Worm (Caenorhabditis elegans) whole organism, late embryonic: Measurements from ENCODE around the gene pqn-75.

Experiments used
- K09A11.1 ChIP-seq: sonication (generic microtip); optimal IDR thresholded peaks from 2 replicates; lab custom pipeline; 2017; ENCODE audit warnings: antibody characterized with exemption, mild to moderate bottlenecking, missing genetic modification characterization, missing compliant biosample characterization; ENCODE audit not compliant: insufficient read depth
- ahr-1 ChIP-seq: sonication (generic microtip); optimal IDR thresholded peaks from 2 replicates; lab custom pipeline; 2016; ENCODE audit warnings: missing genetic modification characterization, missing compliant biosample characterization
- ceh-14 ChIP-seq: sonication (generic microtip); optimal IDR thresholded peaks from 2 replicates; lab custom pipeline; 2016; ENCODE audit warnings: missing genotype, missing genetic modification characterization, missing compliant biosample characterization
- ceh-18 ChIP-seq: sonication (generic microtip); optimal IDR thresholded peaks from 2 replicates; lab custom pipeline; 2016; ENCODE audit warnings: missing genetic modification characterization, missing compliant biosample characterization
- ceh-24 ChIP-seq: sonication (generic microtip); optimal IDR thresholded peaks from 2 replicates; lab custom pipeline; 2016; ENCODE audit warnings: mild to moderate bottlenecking, missing genetic modification characterization, missing compliant biosample characterization
- ceh-31 ChIP-seq: sonication (generic microtip); optimal IDR thresholded peaks from 2 replicates; lab custom pipeline; 2016; ENCODE audit warnings: missing genetic modification characterization, missing compliant biosample characterization
- ceh-34 ChIP-seq: sonication (generic microtip); optimal IDR thresholded peaks from 2 replicates; lab custom pipeline; 2016; ENCODE audit warnings: mild to moderate bottlenecking, missing genetic modification characterization, missing compliant biosample characterization
- ceh-45 ChIP-seq: fragments of 200-800 bp; sonication (Bioruptor generic); IDR thresholded peaks from 2 replicates; pipeline ENCODE4 v1.3.6; 2022; ENCODE audit warnings: missing genetic modification reagents, missing genetic modification characterization, missing compliant biosample characterization
- ceh-6 ChIP-seq: fragments of 200-800 bp; sonication (Bioruptor generic); optimal IDR thresholded peaks from 2 replicates; lab custom pipeline; 2018; ENCODE audit warnings: mild to moderate bottlenecking, missing genetic modification characterization, missing compliant biosample characterization
- ceh-9 ChIP-seq: sonication (generic microtip); optimal IDR thresholded peaks from 2 replicates; lab custom pipeline; 2016; ENCODE audit warnings: mild to moderate bottlenecking, missing genetic modification characterization, inconsistent platforms, missing compliant biosample characterization
- che-1 ChIP-seq: sonication (generic microtip); optimal IDR thresholded peaks from 2 replicates; lab custom pipeline; 2016; ENCODE audit warnings: mild to moderate bottlenecking, missing genetic modification characterization, missing compliant biosample characterization
- elt-2 ChIP-seq: sonication (generic microtip); optimal IDR thresholded peaks from 2 replicates; lab custom pipeline; 2016; ENCODE audit warnings: missing genetic modification reagents, missing genetic modification characterization, missing compliant biosample characterization
- ets-4 ChIP-seq: sonication (generic microtip); optimal IDR thresholded peaks from 2 replicates; lab custom pipeline; 2016; ENCODE audit warnings: missing genetic modification characterization, missing compliant biosample characterization
- eyg-1 ChIP-seq: sonication (generic microtip); optimal IDR thresholded peaks from 2 replicates; lab custom pipeline; 2016; ENCODE audit warnings: missing genotype, missing genetic modification characterization, missing compliant biosample characterization
- fkh-6 ChIP-seq: sonication (generic microtip); optimal IDR thresholded peaks from 2 replicates; lab custom pipeline; 2016; ENCODE audit warnings: missing genetic modification characterization, missing compliant biosample characterization
- hlh-13 ChIP-seq: fragments of 200-800 bp; sonication (Bioruptor generic); optimal IDR thresholded peaks from 2 replicates; lab custom pipeline; 2018; ENCODE audit warnings: mild to moderate bottlenecking, missing genetic modification characterization, missing compliant biosample characterization
- hlh-8 ChIP-seq: sonication (generic microtip); optimal IDR thresholded peaks from 2 replicates; lab custom pipeline; 2016; ENCODE audit warnings: missing genotype, missing genetic modification characterization, missing compliant biosample characterization
- lim-6 ChIP-seq: sonication (generic microtip); optimal IDR thresholded peaks from 2 replicates; lab custom pipeline; 2016; ENCODE audit warnings: missing genetic modification characterization, missing compliant biosample characterization
- lin-11 ChIP-seq: fragments of 200-800 bp; sonication (Bioruptor generic); optimal IDR thresholded peaks from 2 replicates; lab custom pipeline; 2018; ENCODE audit warnings: mild to moderate bottlenecking, missing genetic modification characterization, missing compliant biosample characterization
- nhr-232 ChIP-seq: sonication (generic microtip); optimal IDR thresholded peaks from 2 replicates; lab custom pipeline; 2016; ENCODE audit warnings: missing genetic modification characterization, missing compliant biosample characterization
- pag-3 ChIP-seq: sonication (generic microtip); optimal IDR thresholded peaks from 2 replicates; lab custom pipeline; 2016; ENCODE audit warnings: missing compliant biosample characterization, missing genetic modification characterization, borderline replicate concordance
- pax-1 ChIP-seq: fragments of 150-350 bp; optimal IDR thresholded peaks from 2 replicates; lab custom pipeline; 2014; ENCODE audit warnings: missing biosample characterization, missing genetic modification characterization
- pha-2 ChIP-seq: sonication (generic microtip); optimal IDR thresholded peaks from 2 replicates; lab custom pipeline; 2017; ENCODE audit warnings: mild to moderate bottlenecking, missing genetic modification characterization, missing compliant biosample characterization
- ref-2 ChIP-seq: sonication (generic microtip); optimal IDR thresholded peaks from 2 replicates; lab custom pipeline; 2016; ENCODE audit warnings: missing genetic modification characterization, missing compliant biosample characterization
- sdc-2 ChIP-seq: sonication (generic microtip); optimal IDR thresholded peaks from 2 replicates; lab custom pipeline; 2016; ENCODE audit warnings: missing genotype, missing genetic modification characterization, missing compliant biosample characterization
- tbx-2 ChIP-seq: sonication (generic microtip); optimal IDR thresholded peaks from 2 replicates; lab custom pipeline; 2016; ENCODE audit warnings: missing genetic modification characterization, missing compliant biosample characterization
- tbx-7 ChIP-seq: sonication (generic microtip); optimal IDR thresholded peaks from 2 replicates; lab custom pipeline; 2016; ENCODE audit warnings: missing genotype, missing genetic modification characterization, missing compliant biosample characterization
- ttx-3 ChIP-seq: sonication (generic microtip); optimal IDR thresholded peaks from 2 replicates; lab custom pipeline; 2016; ENCODE audit warnings: missing genetic modification reagents, missing genetic modification characterization, missing compliant biosample characterization
- unc-3 ChIP-seq, 2 experiments: fragments of 200-800 bp in 1 of 2; sonication (Bioruptor generic) in 1 of 2; sonication (generic microtip) in 1 of 2; conservative IDR thresholded peaks in 1 of 2; optimal IDR thresholded peaks in 1 of 2; 2 replicates each; pipeline versions ENCODE4 v1.3.6 to Lab custom; 2016 to 2022; ENCODE audit warnings: missing compliant biosample characterization in 2 of 2, missing genetic modification characterization in 2 of 2, missing genetic modification reagents in 1 of 2
- unc-42 ChIP-seq: sonication (generic microtip); optimal IDR thresholded peaks from 2 replicates; lab custom pipeline; 2016; ENCODE audit warnings: missing genotype, missing genetic modification characterization, missing compliant biosample characterization
- unc-55 ChIP-seq: sonication (generic microtip); optimal IDR thresholded peaks from 2 replicates; lab custom pipeline; 2017; ENCODE audit warnings: missing biosample characterization, missing genetic modification reagents, missing genetic modification characterization
- unc-86 ChIP-seq: sonication (generic microtip); optimal IDR thresholded peaks from 2 replicates; lab custom pipeline; 2016; ENCODE audit warnings: missing genetic modification characterization, missing compliant biosample characterization
- zip-5 ChIP-seq: sonication (generic microtip); optimal IDR thresholded peaks from 2 replicates; lab custom pipeline; 2016; ENCODE audit warnings: missing genetic modification characterization, missing compliant biosample characterization
- ztf-16 ChIP-seq: sonication (generic microtip); optimal IDR thresholded peaks from 2 replicates; lab custom pipeline; 2017; ENCODE audit warnings: missing genetic modification characterization, missing compliant biosample characterization

pqn-75 gene

DNA sequence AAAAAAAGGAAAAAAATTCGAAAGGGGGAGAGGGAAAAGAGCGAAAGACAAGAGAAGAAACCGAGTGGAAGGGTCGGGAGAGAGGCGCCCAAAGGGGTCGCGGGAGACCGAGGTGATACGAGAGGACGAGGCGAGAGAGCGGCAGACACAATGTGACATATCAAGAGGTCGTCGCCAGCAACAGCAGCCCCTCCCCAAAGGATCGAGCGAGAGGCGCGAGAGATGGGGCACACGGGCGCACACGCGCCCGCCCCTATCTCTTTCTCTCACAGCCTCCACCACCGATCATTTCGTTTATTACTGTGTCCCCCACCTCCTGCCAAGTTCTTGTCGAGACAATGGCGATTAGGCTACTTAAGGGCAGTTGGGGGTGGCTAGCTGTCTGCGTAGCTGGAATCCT, 44.0 kb upstream of the pqn-75 start (continued):
- no peak for TF ChIP-seq nhr-232 (tag; lab: Kevin White, UChicago)
- TF ChIP-seq unc-3 (GFP tag; conservative IDR thresholded peaks at IDR 0.05; lab: Robert Waterston, UW), result no peak
- TF ChIP-seq unc-3 (tag; optimal IDR thresholded peaks at IDR 0.05; lab: Kevin White, UChicago), result no peak
- no peak for TF ChIP-seq pag-3 (tag; lab: Kevin White, UChicago)
- TF ChIP-seq sdc-2 (tag; lab: Kevin White, UChicago), result peak; percentile 37
- TF ChIP-seq pha-2 (tag; lab: Kevin White, UChicago), result no peak
- no peak for TF ChIP-seq lim-6 (tag; lab: Kevin White, UChicago)
- no peak for TF ChIP-seq ttx-3 (tag; lab: Kevin White, UChicago)
- no peak for TF ChIP-seq tbx-7 (tag; lab: Kevin White, UChicago)
- no peak for TF ChIP-seq ztf-16 (tag; lab: Kevin White, UChicago)
- no peak for TF ChIP-seq unc-42 (tag; lab: Kevin White, UChicago)
- no peak for TF ChIP-seq unc-86 (tag; lab: Kevin White, UChicago)
- no peak for TF ChIP-seq hlh-8 (tag; lab: Kevin White, UChicago)

DNA sequence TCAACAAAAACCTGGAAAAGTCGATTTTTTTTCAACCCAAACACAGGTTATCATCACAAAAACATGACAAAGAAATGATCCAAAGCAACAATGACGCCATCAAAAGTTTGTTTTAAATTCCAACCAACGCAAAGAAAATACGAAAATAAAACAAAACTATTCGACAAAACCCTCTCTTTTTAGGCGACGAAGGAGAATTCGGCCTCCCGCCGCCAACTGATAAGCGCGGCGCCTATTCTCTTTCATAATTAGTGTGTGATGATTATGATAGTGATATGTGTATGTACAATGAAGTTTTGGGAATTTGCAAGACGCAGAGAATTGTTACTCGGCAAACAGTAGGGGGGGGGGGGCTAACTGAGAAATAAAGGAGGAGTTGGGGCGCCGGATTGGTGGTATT, 42.8 kb upstream of the pqn-75 start:
- TF ChIP-seq pax-1 (tag; lab: Kevin White, UChicago) (no peak), fkh-6 (no peak), ceh-24 (tag; lab: Kevin White, UChicago) (no peak)

DNA sequence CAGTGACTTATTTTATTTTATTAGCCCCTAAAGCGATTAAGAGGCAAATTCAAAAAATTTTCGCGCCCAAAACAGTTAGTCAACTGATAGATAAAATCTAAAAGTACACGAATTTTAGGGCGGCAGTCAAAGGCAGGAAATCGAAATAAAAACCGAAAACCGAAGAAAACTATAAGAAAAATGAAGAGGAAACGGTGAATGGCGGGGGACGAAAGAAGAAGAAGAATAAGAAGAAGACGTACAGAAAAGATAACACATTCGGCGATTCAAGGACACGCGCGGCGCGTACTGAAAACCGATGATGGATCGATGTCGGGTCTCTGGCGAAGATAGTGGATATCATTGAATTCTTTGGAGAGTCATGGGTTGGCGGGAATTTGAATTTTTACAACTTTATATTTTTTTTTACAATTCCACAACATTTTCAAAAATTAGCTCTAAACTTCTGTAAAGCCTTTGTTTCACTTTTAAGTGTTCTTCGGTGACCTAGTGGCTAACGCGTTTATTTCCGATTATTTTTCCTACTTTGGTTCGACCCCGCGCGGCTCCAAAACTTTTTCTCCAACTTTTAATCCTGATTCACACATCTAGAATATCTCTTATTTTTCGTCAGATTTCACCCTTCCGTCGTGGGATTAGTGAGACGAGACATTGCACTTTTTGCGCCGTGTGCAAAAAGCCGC, 41.1 kb upstream of the pqn-75 start:
- TF ChIP-seq eyg-1 (tag; lab: Kevin White, UChicago), result no peak
- no peak for TF ChIP-seq ets-4 (tag; lab: Kevin White, UChicago)
- no peak for TF ChIP-seq ceh-9
- no peak for TF ChIP-seq zip-5 (tag; lab: Kevin White, UChicago)

DNA sequence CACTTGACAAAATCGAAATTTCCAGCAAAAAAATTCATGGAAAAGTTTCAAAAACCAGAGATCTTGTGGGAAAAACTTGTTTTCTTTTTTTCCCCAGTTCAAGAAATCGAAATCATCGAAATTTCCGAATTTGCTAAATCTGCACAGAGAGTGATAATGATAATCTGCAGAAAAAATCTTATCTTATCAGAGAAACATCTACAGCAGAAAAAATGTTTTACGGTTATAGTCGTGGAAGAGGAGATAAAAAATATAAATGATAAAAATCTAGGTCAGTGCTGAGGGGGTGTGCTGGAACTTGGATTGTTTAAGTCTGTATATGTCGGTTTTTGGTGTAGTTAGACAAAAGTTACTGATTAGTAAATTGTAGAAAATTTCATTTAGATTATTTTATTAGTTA, 39.8 kb upstream of the pqn-75 start:
- no peak for TF ChIP-seq unc-55 (GFP tag; lab: Kevin White, UChicago)
- peak; percentile 83 for TF ChIP-seq elt-2 (tag; lab: Kevin White, UChicago)

DNA sequence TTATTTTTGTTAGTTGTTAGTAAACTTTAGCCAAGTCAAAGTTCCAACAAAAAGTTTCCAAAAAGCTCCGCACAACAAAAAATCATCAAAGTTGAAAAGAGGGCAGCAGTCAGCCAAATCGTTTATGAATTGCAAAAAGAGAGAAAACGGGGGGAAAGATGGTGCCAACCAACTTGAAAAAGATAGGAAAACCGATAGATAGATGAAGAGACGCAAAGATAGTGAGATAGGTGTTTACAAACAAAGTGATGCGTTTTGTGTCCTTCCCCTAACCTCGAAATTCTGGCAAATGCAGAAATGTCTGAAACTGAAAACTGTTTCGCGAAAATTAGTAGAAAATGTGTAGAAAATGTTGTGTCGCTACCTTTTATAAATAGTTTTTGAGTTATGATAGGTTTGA, 38.6 kb upstream of the pqn-75 start:
- no peak for TF ChIP-seq ceh-14
- no peak for TF ChIP-seq ceh-45 (GFP tag; lab: Robert Waterston, UW)
- no peak for TF ChIP-seq ttx-3 (tag; lab: Kevin White, UChicago)
- no peak for TF ChIP-seq lin-11
- no peak for TF ChIP-seq ceh-6
- no peak for TF ChIP-seq ets-4 (tag; lab: Kevin White, UChicago)
- TF ChIP-seq ref-2 (tag; lab: Kevin White, UChicago), result no peak
- no peak for TF ChIP-seq pag-3 (tag; lab: Kevin White, UChicago)
- no peak for TF ChIP-seq K09A11.1 (tag; lab: Kevin White, UChicago)
- TF ChIP-seq hlh-13 (GFP tag; lab: Kevin White, UChicago), result no peak

DNA sequence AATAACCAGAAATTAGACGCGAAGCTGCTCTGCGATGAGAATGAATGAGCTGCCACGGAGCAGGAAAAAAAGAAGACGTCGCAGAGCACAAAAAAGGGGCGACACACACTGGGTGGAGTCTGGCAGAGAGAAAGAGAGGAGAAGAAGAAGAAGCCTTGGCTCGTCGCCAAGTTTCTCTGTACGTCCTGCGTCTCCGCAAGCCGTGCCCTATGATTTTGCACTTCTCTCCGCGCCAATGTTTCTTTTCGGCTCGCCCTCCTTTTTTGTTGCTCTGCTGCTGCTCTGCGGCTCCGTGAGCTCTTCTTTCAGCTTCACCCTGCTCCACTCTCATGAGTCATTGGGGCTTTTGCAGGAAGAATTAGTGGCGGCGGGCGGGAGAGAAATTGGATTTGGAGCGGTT, 37.2 kb upstream of the pqn-75 start, which contains the start of gene hlh-30:
Gene hlh-30 (minus strand): TSS at position 69 of the 400 bp plus-strand sequence.
- no peak for TF ChIP-seq ceh-9
- TF ChIP-seq che-1 (tag; lab: Kevin White, UChicago), result no peak
- TF ChIP-seq ahr-1, result no peak
- TF ChIP-seq tbx-2 (tag; lab: Kevin White, UChicago), result peak; percentile 40
- peak; percentile 37 for TF ChIP-seq sdc-2 (tag; lab: Kevin White, UChicago)
- peak; percentile 87 for TF ChIP-seq unc-42 (tag; lab: Kevin White, UChicago)
- TF ChIP-seq ceh-14, result peak; percentile 42
- no peak for TF ChIP-seq ceh-34 (tag; lab: Kevin White, UChicago)
- TF ChIP-seq ceh-31 (tag; lab: Kevin White, UChicago), result peak; percentile 70
- no peak for TF ChIP-seq elt-2 (tag; lab: Kevin White, UChicago)
- TF ChIP-seq ceh-18, result peak; percentile 52
- no peak for TF ChIP-seq nhr-232 (tag; lab: Kevin White, UChicago)
- TF ChIP-seq, all 69 proteins: peak for 6
